Fruit fly (Drosophila melanogaster) whole organism, embryonic: ENCODE results near the gene Osi21.

Experiments
- CG10431 ChIP-seq: fragments of 200-800 bp; sonication (Bioruptor generic); optimal IDR thresholded peaks from 3 replicates; lab custom pipeline; 2018; ENCODE audit warnings: missing biosample characterization, mild to moderate bottlenecking, missing genetic modification characterization
- CG10462 ChIP-seq: fragments of 200-800 bp; sonication (Bioruptor generic); optimal IDR thresholded peaks from 2 replicates; lab custom pipeline; 2016; ENCODE audit warnings: missing biosample characterization, missing genetic modification characterization
- CG11560 ChIP-seq: fragments of 200-800 bp; sonication (Bioruptor generic); IDR thresholded peaks from 3 replicates; pipeline ENCODE4 v1.3.6; 2022; ENCODE audit warnings: missing biosample characterization, missing genetic modification characterization
- CG13424 ChIP-seq: fragments of 200-800 bp; sonication (Bioruptor generic); optimal IDR thresholded peaks from 2 replicates; lab custom pipeline; 2019; ENCODE audit warnings: missing biosample characterization, mild to moderate bottlenecking, missing genetic modification characterization, moderate library complexity
- CG15011 ChIP-seq: fragments of 200-800 bp; sonication (Bioruptor generic); optimal IDR thresholded peaks from 3 replicates; lab custom pipeline; 2018; ENCODE audit warnings: missing biosample characterization, mild to moderate bottlenecking, missing genetic modification characterization
- CG15479 ChIP-seq: fragments of 200-800 bp; sonication (Bioruptor generic); optimal IDR thresholded peaks from 3 replicates; lab custom pipeline; 2019; ENCODE audit warnings: missing biosample characterization, mild to moderate bottlenecking, missing genetic modification characterization, moderate library complexity
- CG15696 ChIP-seq: fragments of 200-800 bp; sonication (Bioruptor generic); optimal IDR thresholded peaks from 2 replicates; lab custom pipeline; 2019; ENCODE audit warnings: missing biosample characterization, mild to moderate bottlenecking, missing genetic modification characterization, moderate library complexity
- CG2678 ChIP-seq: fragments of 200-800 bp; sonication (Bioruptor generic); optimal IDR thresholded peaks from 3 replicates; lab custom pipeline; 2019; ENCODE audit warnings: missing biosample characterization, mild to moderate bottlenecking, missing genetic modification characterization, moderate library complexity
- CG2875 ChIP-seq: fragments of 200-800 bp; sonication (Bioruptor generic); optimal IDR thresholded peaks from 2 replicates; lab custom pipeline; 2017; ENCODE audit warnings: missing biosample characterization, mild to moderate bottlenecking, missing genetic modification characterization, missing genetic modification reagents
- CG3407 ChIP-seq: fragments of 200-800 bp; sonication (Bioruptor generic); optimal IDR thresholded peaks from 2 replicates; lab custom pipeline; 2018; ENCODE audit warnings: missing biosample characterization, mild to moderate bottlenecking, missing genetic modification characterization
- CG34224 ChIP-seq: fragments of 200-800 bp; sonication (Bioruptor generic); IDR thresholded peaks from 3 replicates; pipeline ENCODE4 v1.3.6; 2022; ENCODE audit warnings: missing biosample characterization, missing genetic modification characterization; ENCODE audit not compliant: partially characterized antibody
- CG3838 ChIP-seq: fragments of 200-800 bp; sonication (Bioruptor generic); optimal IDR thresholded peaks from 3 replicates; lab custom pipeline; 2016; ENCODE audit warnings: missing biosample characterization, missing genetic modification characterization
- CG4360 ChIP-seq: fragments of 200-800 bp; sonication (Bioruptor generic); IDR thresholded peaks from 2 replicates; pipeline ENCODE4 v1.3.6; 2022; ENCODE audit warnings: missing biosample characterization, missing genetic modification characterization
- CG4424 ChIP-seq: fragments of 200-800 bp; sonication (Bioruptor generic); optimal IDR thresholded peaks from 3 replicates; lab custom pipeline; 2016; ENCODE audit warnings: missing biosample characterization, missing genetic modification characterization
- CG7556 ChIP-seq: fragments of 200-800 bp; sonication (Bioruptor generic); optimal IDR thresholded peaks from 2 replicates; lab custom pipeline; 2017; ENCODE audit warnings: missing biosample characterization, mild to moderate bottlenecking, missing genetic modification characterization
- CG8359 ChIP-seq: fragments of 200-800 bp; sonication (Bioruptor generic); optimal IDR thresholded peaks from 2 replicates; lab custom pipeline; 2017; ENCODE audit warnings: missing biosample characterization, mild to moderate bottlenecking, missing genetic modification characterization, borderline replicate concordance
- D19B ChIP-seq: fragments of 200-800 bp; sonication (Bioruptor generic); optimal IDR thresholded peaks from 2 replicates; lab custom pipeline; 2017; ENCODE audit warnings: missing biosample characterization, mild to moderate bottlenecking, missing genetic modification characterization
- Dad ChIP-seq: fragments of 200-800 bp; sonication (Bioruptor generic); optimal IDR thresholded peaks from 3 replicates; lab custom pipeline; 2016; ENCODE audit warnings: missing biosample characterization, missing genetic modification characterization
- Dbx ChIP-seq: fragments of 200-800 bp; sonication (Bioruptor generic); IDR thresholded peaks from 3 replicates; pipeline ENCODE4 v1.3.6; 2022; ENCODE audit warnings: missing biosample characterization, missing genetic modification characterization
- Dfd ChIP-seq, 2 experiments: fragments of >200 bp; optimal IDR thresholded peaks; 2 replicates each; lab custom pipeline; 2017; ENCODE audit warnings: missing biosample characterization in 2 of 2, missing genetic modification characterization in 2 of 2
- Dll ChIP-seq: fragments of 200-800 bp; sonication (Bioruptor generic); IDR thresholded peaks from 4 replicates; pipeline ENCODE4 v1.3.6; 2022; ENCODE audit warnings: missing biosample characterization, missing genetic modification characterization; ENCODE audit not compliant: partially characterized antibody
- Hr51 ChIP-seq, 2 experiments: fragments of 200-800 bp; sonication (Bioruptor generic); optimal IDR thresholded peaks; 2 replicates in 1 of 2; 3 replicates in 1 of 2; lab custom pipeline; 2016 to 2018; ENCODE audit warnings: missing biosample characterization in 2 of 2, missing genetic modification characterization in 2 of 2, mild to moderate bottlenecking in 1 of 2, moderate library complexity in 1 of 2
- Med ChIP-seq: fragments of 200-800 bp; sonication (Bioruptor generic); peaks from one replicate; lab custom pipeline; 2016; ENCODE audit warnings: missing biosample characterization, missing genetic modification characterization, mild to moderate bottlenecking, inconsistent platforms, moderate library complexity
- Neu2 ChIP-seq: fragments of 200-800 bp; sonication (Bioruptor generic); optimal IDR thresholded peaks from 3 replicates; lab custom pipeline; 2016; ENCODE audit warnings: missing biosample characterization, missing genetic modification characterization, borderline replicate concordance
- PHDP ChIP-seq: fragments of 200-800 bp; sonication (Bioruptor generic); optimal IDR thresholded peaks from 3 replicates; lab custom pipeline; 2018; ENCODE audit warnings: missing biosample characterization, mild to moderate bottlenecking, missing genetic modification characterization, moderate library complexity
- Rfx ChIP-seq: fragments of 200-800 bp; sonication (Bioruptor generic); IDR thresholded peaks from 2 replicates; pipeline ENCODE4 v1.3.6; 2022; ENCODE audit warnings: missing biosample characterization, missing genetic modification characterization
- Stat92E ChIP-seq, 3 experiments: fragments of >200 bp in 2 of 3; fragments of 200-800 bp in 1 of 3; sonication (Bioruptor generic) in 1 of 3; optimal IDR thresholded peaks; 2 replicates each; lab custom pipeline; 2017 to 2019; ENCODE audit warnings: missing biosample characterization in 3 of 3, missing genetic modification characterization in 3 of 3, mild to moderate bottlenecking in 1 of 3, moderate library complexity in 1 of 3
- Usf ChIP-seq: fragments of 200-800 bp; sonication (Bioruptor generic); optimal IDR thresholded peaks from 2 replicates; lab custom pipeline; 2017; ENCODE audit warnings: missing genotype, missing biosample characterization, missing genetic modification characterization
- amos ChIP-seq: fragments of 200-800 bp; sonication (Bioruptor generic); IDR thresholded peaks from 2 replicates; pipeline ENCODE4 v1.3.6; 2022; ENCODE audit warnings: missing biosample characterization, missing genetic modification characterization; ENCODE audit not compliant: partially characterized antibody
- bbx ChIP-seq: fragments of 200-800 bp; sonication (Bioruptor generic); IDR thresholded peaks from 2 replicates; pipeline ENCODE4 v1.3.6; 2022; ENCODE audit warnings: missing biosample characterization, missing genetic modification characterization; ENCODE audit not compliant: partially characterized antibody
- bowl ChIP-seq: fragments of 200-800 bp; sonication (Bioruptor generic); IDR thresholded peaks from 2 replicates; pipeline ENCODE4 v1.3.6; 2022; ENCODE audit warnings: missing biosample characterization, missing genetic modification characterization
- btn ChIP-seq: fragments of 200-800 bp; sonication (Bioruptor generic); optimal IDR thresholded peaks from 2 replicates; lab custom pipeline; 2016; ENCODE audit warnings: missing biosample characterization, missing genetic modification characterization
- chn ChIP-seq: fragments of 200-800 bp; sonication (Bioruptor generic); optimal IDR thresholded peaks from 2 replicates; lab custom pipeline; 2016; ENCODE audit warnings: missing biosample characterization, missing genetic modification characterization
- cwo ChIP-seq: fragments of 200-800 bp; sonication (Bioruptor generic); optimal IDR thresholded peaks from 3 replicates; lab custom pipeline; 2017; ENCODE audit warnings: missing biosample characterization, missing genetic modification characterization, mild to moderate bottlenecking, moderate library complexity, missing genetic modification reagents
- esg ChIP-seq: fragments of 200-800 bp; sonication (Bioruptor generic); conservative IDR thresholded peaks from 2 replicates; pipeline ENCODE4 v1.3.6; 2022; ENCODE audit warnings: missing biosample characterization, missing genetic modification characterization
- fu2 ChIP-seq: fragments of 200-800 bp; sonication (Bioruptor generic); optimal IDR thresholded peaks from 2 replicates; lab custom pipeline; 2016; ENCODE audit warnings: missing biosample characterization, missing genetic modification characterization
- gfzf ChIP-seq: fragments of 200-800 bp; sonication (Bioruptor generic); optimal IDR thresholded peaks from 2 replicates; lab custom pipeline; 2016; ENCODE audit warnings: missing biosample characterization, mild to moderate bottlenecking, missing genetic modification characterization, moderate library complexity
- lab ChIP-seq: fragments of 200-800 bp; sonication (Bioruptor generic); optimal IDR thresholded peaks from 3 replicates; lab custom pipeline; 2017; ENCODE audit warnings: missing biosample characterization, missing genetic modification characterization, mild to moderate bottlenecking, moderate library complexity, missing genetic modification reagents
- mirr ChIP-seq: fragments of 200-800 bp; sonication (Bioruptor generic); optimal IDR thresholded peaks from 3 replicates; lab custom pipeline; 2018; ENCODE audit warnings: missing biosample characterization, mild to moderate bottlenecking, missing genetic modification characterization
- p53 ChIP-seq: fragments of 200-800 bp; sonication (Bioruptor generic); optimal IDR thresholded peaks from 2 replicates; lab custom pipeline; 2016; ENCODE audit warnings: missing biosample characterization, missing genetic modification characterization
- pan ChIP-seq, 4 experiments: fragments of >200 bp in 3 of 4; fragments of 200-800 bp in 1 of 4; sonication (Bioruptor generic) in 1 of 4; optimal IDR thresholded peaks in 3 of 4; IDR thresholded peaks in 1 of 4; 2 replicates each; pipeline versions ENCODE4 v1.3.6 to Lab custom; 2017 to 2022; ENCODE audit warnings: missing biosample characterization in 2 of 4, missing genetic modification characterization in 2 of 4, mixed read lengths in 1 of 4
- pb ChIP-seq: fragments of 200-800 bp; sonication (Bioruptor generic); optimal IDR thresholded peaks from 3 replicates; lab custom pipeline; 2016; ENCODE audit warnings: missing biosample characterization, missing genetic modification characterization
- so ChIP-seq: fragments of 200-800 bp; sonication (Bioruptor generic); IDR thresholded peaks from 3 replicates; pipeline ENCODE4 v1.3.6; 2022; ENCODE audit warnings: missing biosample characterization, missing genetic modification characterization
- sob ChIP-seq: fragments of 200-800 bp; sonication (Bioruptor generic); IDR thresholded peaks from 2 replicates; pipeline ENCODE4 v1.3.6; 2022; ENCODE audit warnings: missing biosample characterization, missing genetic modification characterization
- ttk ChIP-seq: fragments of 200-800 bp; sonication (Bioruptor generic); IDR thresholded peaks from 2 replicates; pipeline ENCODE4 v2.1.2; 2022; ENCODE audit warnings: missing biosample characterization, missing genetic modification characterization
- wdn ChIP-seq: fragments of 200-800 bp; sonication (Bioruptor generic); IDR thresholded peaks from 2 replicates; pipeline ENCODE4 v1.3.6; 2022; ENCODE audit warnings: missing biosample characterization, missing genetic modification characterization
- yki ChIP-seq: fragments of >200 bp; optimal IDR thresholded peaks from 3 replicates; lab custom pipeline; 2018
- zfh2 ChIP-seq: fragments of 200-800 bp; sonication (Bioruptor generic); optimal IDR thresholded peaks from 2 replicates; lab custom pipeline; 2016; ENCODE audit warnings: missing biosample characterization, missing genetic modification characterization

Osi21 gene

DNA sequence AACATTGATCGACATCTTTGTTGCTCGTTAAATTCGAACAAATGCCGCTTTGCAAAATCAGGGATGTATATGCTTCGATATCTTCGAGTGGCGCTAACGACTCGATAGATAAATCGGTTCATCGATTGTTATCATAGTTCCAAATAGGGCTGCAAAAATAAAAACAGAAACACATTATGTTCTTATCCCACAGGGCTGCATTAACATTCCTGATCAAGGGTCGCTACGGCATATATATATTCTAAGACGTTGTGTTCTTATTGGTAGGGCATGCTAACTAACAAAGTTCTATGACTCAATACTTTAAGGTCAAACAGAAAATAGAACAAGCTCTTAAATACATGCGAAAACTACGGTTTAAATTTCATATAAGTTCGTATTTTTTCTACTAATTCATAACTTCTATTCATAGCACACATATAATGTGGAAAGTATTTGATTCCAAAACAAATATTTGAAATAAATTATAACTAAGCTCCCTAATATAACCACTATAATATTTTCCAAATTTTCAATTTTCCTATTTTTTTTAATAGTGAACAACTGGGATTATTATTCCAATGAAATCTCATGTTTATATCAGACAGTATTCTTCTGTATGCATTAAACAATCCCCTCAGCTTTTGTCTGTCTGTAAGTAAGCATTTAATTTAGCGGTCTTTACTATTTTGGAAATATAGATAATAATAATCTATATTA lies 16.4 kb downstream of the Osi21 start, which contains the start of gene cmet (continued):
- TF ChIP-seq Stat92E (GFP tag; optimal IDR thresholded peaks at IDR 0.05; lab: Kevin White, UChicago), result peak in 1 of 3 experiments; percentile 9
- peak; percentile 82 for TF ChIP-seq Dll (GFP tag; lab: Robert Waterston, UW)
- peak; percentile 46 for TF ChIP-seq p53 (GFP tag; lab: Kevin White, UChicago)
- peak; percentile 55 for TF ChIP-seq wdn (GFP tag; lab: Robert Waterston, UW)
- no peak for TF ChIP-seq CG3407 (GFP tag; lab: Kevin White, UChicago)
- TF ChIP-seq Dfd (GFP tag; optimal IDR thresholded peaks at IDR 0.05; lab: Kevin White, UChicago), result no peak
- peak; percentile 35 for TF ChIP-seq pb
- peak; percentile 60 for TF ChIP-seq CG13424 (tag; lab: Kevin White, UChicago)
- peak; percentile 98 for TF ChIP-seq bbx (GFP tag; lab: Robert Waterston, UW)
- peak; percentile 93 for TF ChIP-seq Med (GFP tag; lab: Kevin White, UChicago)
- TF ChIP-seq CG4424 (GFP tag; lab: Kevin White, UChicago), result peak; percentile 49
- TF ChIP-seq chn (GFP tag; lab: Kevin White, UChicago), result peak; percentile 55
- peak; percentile 37; the same call in 1 of the 2 replicates for TF ChIP-seq esg (GFP tag; lab: Robert Waterston, UW)
- TF ChIP-seq fu2 (GFP tag; lab: Kevin White, UChicago), result no peak
- TF ChIP-seq CG4360 (GFP tag; lab: Robert Waterston, UW), result no peak
- peak; percentile 33 for TF ChIP-seq gfzf (GFP tag; lab: Kevin White, UChicago)
- no peak for TF ChIP-seq CG3838 (GFP tag; lab: Kevin White, UChicago)
- TF ChIP-seq CG11560 (tag; lab: Robert Waterston, UW), result no peak; the same call in 2 of the 3 replicates
- peak in 1 of 2 experiments; percentile 5 for TF ChIP-seq Hr51 (GFP tag; optimal IDR thresholded peaks at IDR 0.05; lab: Kevin White, UChicago)
- TF ChIP-seq CG15011 (GFP tag; lab: Kevin White, UChicago), result no peak
- peak; percentile 91 for TF ChIP-seq amos
- TF ChIP-seq Dad, result peak; percentile 70
- no peak for TF ChIP-seq CG15479 (GFP tag; lab: Kevin White, UChicago)
- no peak for TF ChIP-seq CG7556 (GFP tag; lab: Kevin White, UChicago)
- TF ChIP-seq CG2875 (GFP tag; lab: Kevin White, UChicago), result no peak
- TF ChIP-seq Usf (GFP tag; lab: Kevin White, UChicago), result no peak
- no peak for TF ChIP-seq CG10431
- TF ChIP-seq Rfx (GFP tag; lab: Robert Waterston, UW), result peak; percentile 78
- TF ChIP-seq btn (GFP tag; lab: Kevin White, UChicago), result no peak
- peak; percentile 51; the same call in 1 of the 2 replicates for TF ChIP-seq sob (GFP tag; lab: Robert Waterston, UW)
- no peak for TF ChIP-seq yki
- no peak for TF ChIP-seq CG8359
- TF ChIP-seq D19B (GFP tag; lab: Kevin White, UChicago), result no peak
- no peak for TF ChIP-seq pan (optimal IDR thresholded peaks at IDR 0.05; lab: Kevin White, UChicago)
- TF ChIP-seq pan (GFP tag; optimal IDR thresholded peaks at IDR 0.05 in 1 of 2, IDR thresholded peaks at IDR 0.05 in 1 of 2), result peak in 1 of 2 experiments; percentile 9
- TF ChIP-seq PHDP, result no peak
- TF ChIP-seq mirr (GFP tag; lab: Kevin White, UChicago), result no peak
- peak; percentile 39 for TF ChIP-seq CG15696
- peak; percentile 22; the same call in 1 of the 2 replicates for TF ChIP-seq ttk (GFP tag; lab: Robert Waterston, UW)
- no peak for TF ChIP-seq lab (GFP tag; lab: Kevin White, UChicago)
- TF ChIP-seq CG2678 (tag; lab: Kevin White, UChicago), result no peak
- TF ChIP-seq Neu2 (GFP tag; lab: Kevin White, UChicago), result peak; percentile 30
- no peak for TF ChIP-seq bowl (GFP tag; lab: Robert Waterston, UW)
- no peak for TF ChIP-seq so (GFP tag; lab: Robert Waterston, UW)
- 0 out of 3 replicates have a peak, but pooled peaks have one; percentile 30 for TF ChIP-seq Dbx (GFP tag; lab: Robert Waterston, UW)
- peak; percentile 92 for TF ChIP-seq CG34224 (GFP tag; lab: Robert Waterston, UW)
- TF ChIP-seq CG10462, result peak; percentile 4
- peak; percentile 74 for TF ChIP-seq zfh2 (GFP tag; lab: Kevin White, UChicago)
- TF ChIP-seq cwo (GFP tag; lab: Kevin White, UChicago), result no peak
